Fruit fly (Drosophila melanogaster): ENCODE results near the gene CG11267.

DNA sequence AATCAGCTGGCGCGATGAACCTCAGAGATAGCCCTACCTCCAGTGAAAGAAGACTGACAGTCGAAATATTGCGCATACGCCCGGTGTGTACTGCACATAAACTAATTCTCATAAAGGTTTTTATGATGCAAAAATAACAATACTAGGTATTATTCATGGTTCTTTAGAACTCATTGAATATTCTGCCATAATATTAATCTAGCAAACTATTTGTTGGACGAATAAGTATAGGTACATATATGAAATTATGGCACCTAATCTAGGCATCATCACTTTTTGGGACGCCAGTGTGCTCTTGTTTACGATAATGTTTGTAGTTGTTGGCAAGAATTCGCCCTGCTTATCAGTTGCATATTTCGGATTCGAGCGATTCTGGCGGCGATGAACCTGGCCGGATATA lies 5.9 kb downstream of the CG11267 start:
- no peak for TF ChIP-seq cnc (optimal IDR thresholded peaks at IDR 0.05)
- TF ChIP-seq bab1 (GFP tag; optimal IDR thresholded peaks at IDR 0.05), result no peak
- peak; percentile 57 for TF ChIP-seq CG7101 (tag; optimal IDR thresholded peaks at IDR 0.05)
- no peak for TF ChIP-seq CG11617 (GFP tag; optimal IDR thresholded peaks at IDR 0.05)
- no peak for TF ChIP-seq pad (GFP tag; optimal IDR thresholded peaks at IDR 0.05)
- peak; percentile 1 for TF ChIP-seq Crg-1 (GFP tag; optimal IDR thresholded peaks at IDR 0.05)
- no peak for TF ChIP-seq CG5204 (GFP tag; optimal IDR thresholded peaks at IDR 0.05)
